Worm (Caenorhabditis elegans): Measurements from ENCODE around the gene atrn-1.

Gene atrn-1

ce11 chrX:14711168-14711629, at the start of gene atrn-1:
atrn-1 (plus strand) TSS chrX:14711579.
- no peak for TF ChIP-seq unc-62 (GFP tag; optimal IDR thresholded peaks at IDR 0.05)

ce11 chrX:14661918-14662317, 49.5 kb upstream of the atrn-1 start:
- TF ChIP-seq unc-62 (GFP tag; optimal IDR thresholded peaks at IDR 0.05): no peak

- no peak for TF ChIP-seq unc-62 (GFP tag; optimal IDR thresholded peaks at IDR 0.05)
Measured at ce11 chrX:14662460-14662859, 48.9 kb upstream of the atrn-1 start.

- no peak for TF ChIP-seq unc-62 (GFP tag; optimal IDR thresholded peaks at IDR 0.05)
Measured at ce11 chrX:14664028-14664427, 47.4 kb upstream of the atrn-1 start, which contains the start of gene C26G2.2. C26G2.2 (plus strand) TSS chrX:14664328.

ce11 chrX:14671300-14671699, 40.1 kb upstream of the atrn-1 start:
- TF ChIP-seq unc-62 (GFP tag; optimal IDR thresholded peaks at IDR 0.05): no peak

ce11 chrX:14674028-14674427, 37.4 kb upstream of the atrn-1 start, which contains the start of gene slt-1:
slt-1 (plus strand) TSS chrX:14674328.
- TF ChIP-seq unc-62 (GFP tag; optimal IDR thresholded peaks at IDR 0.05): no peak

ce11 chrX:14678983-14679382, 32.4 kb upstream of the atrn-1 start:
- no peak for TF ChIP-seq unc-62 (GFP tag; optimal IDR thresholded peaks at IDR 0.05)

ce11 chrX:14680474-14680873, 30.9 kb upstream of the atrn-1 start:
- TF ChIP-seq unc-62 (GFP tag; optimal IDR thresholded peaks at IDR 0.05): no peak

ce11 chrX:14684406-14684927, 26.9 kb upstream of the atrn-1 start, which contains the start of gene csq-1:
csq-1 (plus strand) TSS chrX:14684877.
- no peak for TF ChIP-seq unc-62 (GFP tag; optimal IDR thresholded peaks at IDR 0.05)

ce11 chrX:14692905-14693304, 18.5 kb upstream of the atrn-1 start, which contains the start of gene sox-3:
sox-3 (minus strand) TSS chrX:14693005.
- TF ChIP-seq unc-62 (GFP tag; optimal IDR thresholded peaks at IDR 0.05): no peak

- no peak for TF ChIP-seq unc-62 (GFP tag; optimal IDR thresholded peaks at IDR 0.05)
Measured at ce11 chrX:14694633-14695177, 16.7 kb upstream of the atrn-1 start.

- no peak for TF ChIP-seq unc-62 (GFP tag; optimal IDR thresholded peaks at IDR 0.05)
Measured at ce11 chrX:14695892-14696291, 15.5 kb upstream of the atrn-1 start.

- no peak for TF ChIP-seq unc-62 (GFP tag; optimal IDR thresholded peaks at IDR 0.05)
Measured at ce11 chrX:14699866-14700265, 11.5 kb upstream of the atrn-1 start, which contains the start of gene hch-1. hch-1 (minus strand) TSS chrX:14699977.

ce11 chrX:14701490-14701889, 9.9 kb upstream of the atrn-1 start, which contains the start of gene F40E10.5:
F40E10.5 (plus strand) TSS chrX:14701790.
- no peak for TF ChIP-seq unc-62 (GFP tag; optimal IDR thresholded peaks at IDR 0.05)

ce11 chrX:14704933-14705332, 6.4 kb upstream of the atrn-1 start:
- TF ChIP-seq unc-62 (GFP tag; optimal IDR thresholded peaks at IDR 0.05): no peak

ce11 chrX:14706698-14707285, 4.6 kb upstream of the atrn-1 start, which contains the start of gene tmem-184:
tmem-184 (minus strand) TSS chrX:14706861.
- TF ChIP-seq unc-62 (GFP tag; optimal IDR thresholded peaks at IDR 0.05): no peak

- no peak for TF ChIP-seq unc-62 (GFP tag; optimal IDR thresholded peaks at IDR 0.05)
Measured at ce11 chrX:14708176-14708642, 3.2 kb upstream of the atrn-1 start.

All from whole organism, dauer.